Fruit fly (Drosophila melanogaster): Measurements from ENCODE around the gene CG18749.

- TF ChIP-seq CG8478 (optimal IDR thresholded peaks at IDR 0.05), result no peak
- no peak for TF ChIP-seq CTCF (optimal IDR thresholded peaks at IDR 0.05)
These were observed 32.9 kb upstream of the CG18749 start for dm6 chr3R:8210837-8211488.
